Fruit fly (Drosophila melanogaster) whole organism, embryonic: ENCODE results near the gene CG5968.

ENCODE experiments used
- Ada2b ChIP-seq: fragments of 200-800 bp; sonication (Bioruptor generic); IDR thresholded peaks from 2 replicates; pipeline ENCODE4 v1.3.6; 2022; ENCODE audit warnings: missing biosample characterization, missing genetic modification characterization
- Atf-2 ChIP-seq: fragments of 200-800 bp; sonication (Bioruptor generic); optimal IDR thresholded peaks from 2 replicates; lab custom pipeline; 2016; ENCODE audit warnings: missing biosample characterization, missing genetic modification characterization
- CG10565 ChIP-seq: fragments of 200-800 bp; sonication (Bioruptor generic); optimal IDR thresholded peaks from 3 replicates; lab custom pipeline; 2016; ENCODE audit warnings: missing biosample characterization, mild to moderate bottlenecking, missing genetic modification characterization
- CG11093 ChIP-seq: fragments of 200-800 bp; sonication (Bioruptor generic); IDR thresholded peaks from 3 replicates; pipeline ENCODE4 v1.3.6; 2022; ENCODE audit warnings: missing biosample characterization, missing genetic modification characterization
- CG12769 ChIP-seq: fragments of 200-800 bp; sonication (Bioruptor generic); optimal IDR thresholded peaks from 2 replicates; lab custom pipeline; 2019; ENCODE audit warnings: missing biosample characterization, mild to moderate bottlenecking, missing genetic modification characterization, moderate library complexity
- CG13775 ChIP-seq: fragments of 200-800 bp; sonication (Bioruptor generic); optimal IDR thresholded peaks from 3 replicates; lab custom pipeline; 2017; ENCODE audit warnings: missing biosample characterization, mild to moderate bottlenecking, missing genetic modification characterization
- CG14050 ChIP-seq: fragments of 200-800 bp; sonication (Bioruptor generic); IDR thresholded peaks from 3 replicates; pipeline ENCODE4 v1.3.6; 2022; ENCODE audit warnings: missing biosample characterization, missing genetic modification characterization
- CG14710 ChIP-seq: fragments of 200-800 bp; sonication (Bioruptor generic); optimal IDR thresholded peaks from 3 replicates; lab custom pipeline; 2019; ENCODE audit warnings: missing biosample characterization, mild to moderate bottlenecking, missing genetic modification characterization, moderate library complexity
- CG15269 ChIP-seq: fragments of 200-800 bp; sonication (Bioruptor generic); optimal IDR thresholded peaks from 2 replicates; lab custom pipeline; 2018; ENCODE audit warnings: missing biosample characterization, mild to moderate bottlenecking, missing genetic modification characterization, moderate library complexity
- CG1529 ChIP-seq: fragments of 200-800 bp; sonication (Bioruptor generic); optimal IDR thresholded peaks from 3 replicates; lab custom pipeline; 2018; ENCODE audit warnings: missing biosample characterization, missing genetic modification characterization
- CG15601 ChIP-seq: fragments of 200-800 bp; sonication (Bioruptor generic); optimal IDR thresholded peaks from 3 replicates; lab custom pipeline; 2019; ENCODE audit warnings: missing biosample characterization, mild to moderate bottlenecking, missing genetic modification characterization, moderate library complexity
- CG16813 ChIP-seq: fragments of 200-800 bp; sonication (Bioruptor generic); IDR thresholded peaks from 3 replicates; pipeline ENCODE4 v1.3.6; 2022; ENCODE audit warnings: missing biosample characterization, missing genetic modification characterization; ENCODE audit not compliant: partially characterized antibody
- CG17186 ChIP-seq: fragments of 200-800 bp; sonication (Bioruptor generic); optimal IDR thresholded peaks from 3 replicates; lab custom pipeline; 2017; ENCODE audit warnings: missing biosample characterization, missing genetic modification reagents, missing genetic modification characterization
- CG17359 ChIP-seq: fragments of 200-800 bp; sonication (Bioruptor generic); optimal IDR thresholded peaks from 3 replicates; lab custom pipeline; 2018; ENCODE audit warnings: missing biosample characterization, mild to moderate bottlenecking, missing genetic modification characterization, moderate library complexity
- CG18262 ChIP-seq: fragments of 200-800 bp; optimal IDR thresholded peaks from 3 replicates; lab custom pipeline; 2019; ENCODE audit warnings: missing biosample characterization, mild to moderate bottlenecking, missing genetic modification characterization, moderate library complexity
- CG18619 ChIP-seq: fragments of 200-800 bp; sonication (Bioruptor generic); optimal IDR thresholded peaks from 3 replicates; lab custom pipeline; 2017; ENCODE audit warnings: missing biosample characterization, mild to moderate bottlenecking, missing genetic modification characterization
- CG2199 ChIP-seq: fragments of 200-800 bp; sonication (Bioruptor generic); IDR thresholded peaks from 3 replicates; pipeline ENCODE4 v1.3.6; 2022; ENCODE audit warnings: missing biosample characterization, missing genetic modification characterization
- CG2712 ChIP-seq: fragments of 200-800 bp; optimal IDR thresholded peaks from 3 replicates; lab custom pipeline; 2019; ENCODE audit warnings: missing biosample characterization, mild to moderate bottlenecking, missing genetic modification characterization, moderate library complexity
- CG2875 ChIP-seq: fragments of 200-800 bp; sonication (Bioruptor generic); optimal IDR thresholded peaks from 2 replicates; lab custom pipeline; 2017; ENCODE audit warnings: missing biosample characterization, mild to moderate bottlenecking, missing genetic modification characterization, missing genetic modification reagents
- CG31388 ChIP-seq: fragments of 200-800 bp; sonication (Bioruptor generic); optimal IDR thresholded peaks from 2 replicates; lab custom pipeline; 2016; ENCODE audit warnings: missing biosample characterization, missing genetic modification characterization
- CG4404 ChIP-seq: fragments of 200-800 bp; sonication (Bioruptor generic); IDR thresholded peaks from 2 replicates; pipeline ENCODE4 v1.3.6; 2022; ENCODE audit warnings: missing biosample characterization, missing genetic modification characterization
- CG4617 ChIP-seq: fragments of 200-800 bp; sonication (Bioruptor generic); optimal IDR thresholded peaks from 3 replicates; lab custom pipeline; 2016; ENCODE audit warnings: missing biosample characterization, missing genetic modification characterization, borderline replicate concordance
- CG4854 ChIP-seq: fragments of 200-800 bp; sonication (Bioruptor generic); optimal IDR thresholded peaks from 2 replicates; lab custom pipeline; 2016; ENCODE audit warnings: missing biosample characterization, missing genetic modification characterization, inconsistent platforms
- CG6254 ChIP-seq: fragments of 200-800 bp; sonication (Bioruptor generic); optimal IDR thresholded peaks from 3 replicates; lab custom pipeline; 2017; ENCODE audit warnings: mild to moderate bottlenecking, missing biosample characterization, missing genetic modification reagents, missing genetic modification characterization
- CG6854 ChIP-seq: fragments of 200-800 bp; sonication (Bioruptor generic); optimal IDR thresholded peaks from 3 replicates; lab custom pipeline; 2017; ENCODE audit warnings: missing biosample characterization, mild to moderate bottlenecking, missing genetic modification characterization
- Drgx ChIP-seq: fragments of 200-800 bp; sonication (Bioruptor generic); IDR thresholded peaks from 2 replicates; pipeline ENCODE4 v1.3.6; 2022; ENCODE audit warnings: missing biosample characterization, missing genetic modification characterization
- Gug ChIP-seq: fragments of 200-800 bp; sonication (Bioruptor generic); IDR thresholded peaks from 4 replicates; pipeline ENCODE4 v1.3.6; 2022; ENCODE audit warnings: missing biosample characterization, missing genetic modification characterization
- Mad ChIP-seq: fragments of 200-800 bp; sonication (Bioruptor generic); optimal IDR thresholded peaks from 2 replicates; lab custom pipeline; 2016; ENCODE audit warnings: missing biosample characterization, missing genetic modification characterization
- NFAT ChIP-seq: fragments of 200-800 bp; sonication (Bioruptor generic); IDR thresholded peaks from 2 replicates; pipeline ENCODE4 v1.3.6; 2022; ENCODE audit warnings: missing biosample characterization, missing genetic modification characterization
- Oli ChIP-seq: fragments of 200-800 bp; sonication (Bioruptor generic); optimal IDR thresholded peaks from 2 replicates; lab custom pipeline; 2018; ENCODE audit warnings: missing biosample characterization, mild to moderate bottlenecking, missing genetic modification characterization, moderate library complexity
- Sox100B ChIP-seq: fragments of 200-800 bp; sonication (Bioruptor generic); optimal IDR thresholded peaks from 3 replicates; lab custom pipeline; 2018; ENCODE audit warnings: missing biosample characterization, mild to moderate bottlenecking, missing genetic modification characterization
- aop ChIP-seq: fragments of 200-800 bp; sonication (Bioruptor generic); IDR thresholded peaks from 2 replicates; pipeline ENCODE4 v1.3.6; 2022; ENCODE audit warnings: missing biosample characterization, missing genetic modification characterization
- btn ChIP-seq: fragments of 200-800 bp; sonication (Bioruptor generic); optimal IDR thresholded peaks from 2 replicates; lab custom pipeline; 2016; ENCODE audit warnings: missing biosample characterization, missing genetic modification characterization
- chm ChIP-seq: fragments of 200-800 bp; sonication (Bioruptor generic); IDR thresholded peaks from 2 replicates; pipeline ENCODE4 v1.3.6; 2022; ENCODE audit warnings: missing biosample characterization, missing genetic modification characterization
- emc ChIP-seq: fragments of 200-800 bp; sonication (Bioruptor generic); optimal IDR thresholded peaks from 2 replicates; lab custom pipeline; 2016; ENCODE audit warnings: missing biosample characterization, missing genetic modification characterization
- esg ChIP-seq: fragments of 200-800 bp; sonication (Bioruptor generic); conservative IDR thresholded peaks from 2 replicates; pipeline ENCODE4 v1.3.6; 2022; ENCODE audit warnings: missing biosample characterization, missing genetic modification characterization
- fd96Cb ChIP-seq: fragments of 200-800 bp; sonication (Bioruptor generic); optimal IDR thresholded peaks from 2 replicates; lab custom pipeline; 2018; ENCODE audit warnings: missing biosample characterization, mild to moderate bottlenecking, missing genetic modification characterization, moderate library complexity
- fru ChIP-seq: fragments of >200 bp; optimal IDR thresholded peaks from 2 replicates; lab custom pipeline; 2017
- gt ChIP-seq: fragments of 200-800 bp; sonication (Bioruptor generic); IDR thresholded peaks from 2 replicates; pipeline ENCODE4 v1.3.6; 2022; ENCODE audit warnings: missing biosample characterization, missing genetic modification characterization
- hbn ChIP-seq: fragments of 200-800 bp; sonication (Bioruptor generic); IDR thresholded peaks from 2 replicates; pipeline ENCODE4 v1.3.6; 2022; ENCODE audit warnings: missing biosample characterization, missing genetic modification characterization; ENCODE audit not compliant: partially characterized antibody
- mam ChIP-seq: fragments of 200-800 bp; sonication (Bioruptor generic); optimal IDR thresholded peaks from 3 replicates; lab custom pipeline; 2016; ENCODE audit warnings: missing biosample characterization, missing genetic modification characterization
- mld ChIP-seq: fragments of 200-800 bp; sonication (Bioruptor generic); IDR thresholded peaks from 3 replicates; pipeline ENCODE4 v1.3.6; 2022; ENCODE audit warnings: missing biosample characterization, missing genetic modification characterization; ENCODE audit not compliant: partially characterized antibody
- pita ChIP-seq: fragments of 200-800 bp; sonication (Bioruptor generic); optimal IDR thresholded peaks from 2 replicates; lab custom pipeline; 2017; ENCODE audit warnings: missing biosample characterization, mild to moderate bottlenecking, missing genetic modification characterization
- salm ChIP-seq: fragments of 200-800 bp; sonication (Bioruptor generic); optimal IDR thresholded peaks from 2 replicates; lab custom pipeline; 2018; ENCODE audit warnings: missing biosample characterization, mild to moderate bottlenecking, missing genetic modification characterization
- sd ChIP-seq: fragments of 200-800 bp; sonication (Bioruptor generic); optimal IDR thresholded peaks from 3 replicates; lab custom pipeline; 2018; ENCODE audit warnings: missing biosample characterization, mild to moderate bottlenecking, missing genetic modification characterization, moderate library complexity
- sens-2 ChIP-seq: fragments of 200-800 bp; sonication (Bioruptor generic); IDR thresholded peaks from 2 replicates; pipeline ENCODE4 v1.3.6; 2022; ENCODE audit warnings: missing biosample characterization, missing genetic modification characterization
- sisA ChIP-seq: fragments of 200-800 bp; sonication (Bioruptor generic); IDR thresholded peaks from 2 replicates; pipeline ENCODE4 v1.3.6; 2022; ENCODE audit warnings: missing biosample characterization, missing genetic modification characterization
- ssp ChIP-seq: fragments of 200-800 bp; sonication (Bioruptor generic); IDR thresholded peaks from 2 replicates; pipeline ENCODE4 v1.3.6; 2022; ENCODE audit warnings: missing biosample characterization, missing genetic modification characterization
- stc ChIP-seq: fragments of 200-800 bp; sonication (Bioruptor generic); IDR thresholded peaks from 2 replicates; pipeline ENCODE4 v1.3.6; 2022; ENCODE audit warnings: missing biosample characterization, missing genetic modification characterization
- toy ChIP-seq: fragments of 200-800 bp; sonication (Bioruptor generic); IDR thresholded peaks from 2 replicates; pipeline ENCODE4 v1.3.6; 2022; ENCODE audit warnings: missing biosample characterization, missing genetic modification characterization
- vvl ChIP-seq: fragments of 200-800 bp; sonication (Bioruptor generic); IDR thresholded peaks from 2 replicates; pipeline ENCODE4 v1.3.6; 2022; ENCODE audit warnings: missing biosample characterization, missing genetic modification characterization

CG5968 gene

dm6 chr2L:16535673-16536144, 14.1 kb downstream of the CG5968 start (continued):
- TF ChIP-seq CG15269 (tag; lab: Kevin White, UChicago) (peak; percentile 88), toy (peak; percentile 78), sd (tag; lab: Kevin White, UChicago) (peak; percentile 23), Sox100B (peak; percentile 85), CG2199 (GFP tag; lab: Robert Waterston, UW) (peak; percentile 96), CG6254 (peak; percentile 95), Gug (GFP tag; lab: Robert Waterston, UW) (peak; percentile 83), CG17359 (tag; lab: Kevin White, UChicago) (peak; percentile 96), esg (GFP tag; lab: Robert Waterston, UW) (peak; percentile 87), CG10565 (GFP tag; lab: Kevin White, UChicago) (peak; percentile 39), CG14710 (tag; lab: Kevin White, UChicago) (peak; percentile 92), CG4404 (peak; percentile 89), salm (tag; lab: Kevin White, UChicago) (peak; percentile 91), CG18619 (peak; percentile 82), CG16813 (GFP tag; lab: Robert Waterston, UW) (no peak), hbn (GFP tag; lab: Robert Waterston, UW) (no peak), CG13775 (peak; percentile 92), sens-2 (GFP tag; lab: Robert Waterston, UW) (peak; percentile 86), gt (peak; percentile 85), Ada2b (GFP tag; lab: Robert Waterston, UW) (peak; percentile 92), NFAT (peak; percentile 87), vvl (GFP tag; lab: Robert Waterston, UW) (peak; percentile 98), Atf-2 (GFP tag; lab: Kevin White, UChicago) (peak; percentile 82), fru (lab: Kevin White, UChicago) (no peak), ssp (GFP tag; lab: Robert Waterston, UW) (peak; percentile 80), aop (GFP tag; lab: Robert Waterston, UW) (peak; percentile 69; the same call in 1 of the 2 replicates), CG17186 (peak; percentile 68), CG15601 (tag; lab: Kevin White, UChicago) (peak; percentile 92), CG18262 (peak; percentile 95), CG12769 (tag; lab: Kevin White, UChicago) (peak; percentile 88), Oli (tag; lab: Kevin White, UChicago) (peak; percentile 91), pita (GFP tag; lab: Kevin White, UChicago) (no peak), stc (GFP tag; lab: Robert Waterston, UW) (peak; percentile 94), CG31388 (GFP tag; lab: Kevin White, UChicago) (peak; percentile 54), chm (GFP tag; lab: Robert Waterston, UW) (peak; percentile 96), mld (GFP tag; lab: Robert Waterston, UW) (no peak), Mad (peak; percentile 84), CG4854 (peak; percentile 68), sisA (peak; percentile 91), CG2875 (GFP tag; lab: Kevin White, UChicago) (peak; percentile 94), CG1529 (GFP tag; lab: Kevin White, UChicago) (peak; percentile 90), CG6854 (peak; percentile 80), CG2712 (tag; lab: Kevin White, UChicago) (peak; percentile 96), mam (peak; percentile 84), CG11093 (GFP tag; lab: Robert Waterston, UW) (peak; percentile 91), CG4617 (peak; percentile 68), CG14050 (peak; percentile 90), fd96Cb (tag; lab: Kevin White, UChicago) (peak; percentile 94), emc (GFP tag; lab: Kevin White, UChicago) (peak; percentile 57), btn (peak; percentile 76), Drgx (peak; percentile 92)
